Worm (Caenorhabditis elegans) whole organism, late embryonic: Measurements from ENCODE around the gene F41C3.7.

Experiments
- C38D4.7 ChIP-seq: fragments of 200-800 bp; sonication (Bioruptor generic); optimal IDR thresholded peaks from 2 replicates; lab custom pipeline; 2018; ENCODE audit warnings: mild to moderate bottlenecking, missing genetic modification characterization, moderate library complexity, missing compliant biosample characterization
- K02D7.2 ChIP-seq: sonication (generic microtip); optimal IDR thresholded peaks from 2 replicates; lab custom pipeline; 2017; ENCODE audit warnings: mild to moderate bottlenecking, missing genetic modification characterization, missing compliant biosample characterization
- K09A11.1 ChIP-seq: sonication (generic microtip); optimal IDR thresholded peaks from 2 replicates; lab custom pipeline; 2017; ENCODE audit warnings: antibody characterized with exemption, mild to moderate bottlenecking, missing genetic modification characterization, missing compliant biosample characterization; ENCODE audit not compliant: insufficient read depth
- T23F11.4 ChIP-seq: fragments of 200-800 bp; sonication (Bioruptor generic); optimal IDR thresholded peaks from 2 replicates; lab custom pipeline; 2018; ENCODE audit warnings: mild to moderate bottlenecking, missing genetic modification characterization, missing compliant biosample characterization
- ahr-1 ChIP-seq: sonication (generic microtip); optimal IDR thresholded peaks from 2 replicates; lab custom pipeline; 2016; ENCODE audit warnings: missing genetic modification characterization, missing compliant biosample characterization
- ama-1 ChIP-seq: fragments of 150-350 bp; optimal IDR thresholded peaks from 2 replicates; lab custom pipeline; 2014
- ceh-14 ChIP-seq: sonication (generic microtip); optimal IDR thresholded peaks from 2 replicates; lab custom pipeline; 2016; ENCODE audit warnings: missing genotype, missing genetic modification characterization, missing compliant biosample characterization
- ceh-18 ChIP-seq: sonication (generic microtip); optimal IDR thresholded peaks from 2 replicates; lab custom pipeline; 2016; ENCODE audit warnings: missing genetic modification characterization, missing compliant biosample characterization
- ceh-30 ChIP-seq: fragments of 150-350 bp; optimal IDR thresholded peaks from 2 replicates; lab custom pipeline; 2014; ENCODE audit warnings: missing biosample characterization, missing genetic modification characterization
- ceh-9 ChIP-seq: sonication (generic microtip); optimal IDR thresholded peaks from 2 replicates; lab custom pipeline; 2016; ENCODE audit warnings: mild to moderate bottlenecking, missing genetic modification characterization, inconsistent platforms, missing compliant biosample characterization
- che-1 ChIP-seq: sonication (generic microtip); optimal IDR thresholded peaks from 2 replicates; lab custom pipeline; 2016; ENCODE audit warnings: mild to moderate bottlenecking, missing genetic modification characterization, missing compliant biosample characterization
- dmd-4 ChIP-seq: sonication (generic microtip); optimal IDR thresholded peaks from 2 replicates; lab custom pipeline; 2016; ENCODE audit warnings: borderline replicate concordance, missing genetic modification characterization, missing compliant biosample characterization
- elt-2 ChIP-seq: sonication (generic microtip); optimal IDR thresholded peaks from 2 replicates; lab custom pipeline; 2016; ENCODE audit warnings: missing genetic modification reagents, missing genetic modification characterization, missing compliant biosample characterization
- fax-1 ChIP-seq: sonication (generic microtip); optimal IDR thresholded peaks from 2 replicates; lab custom pipeline; 2016; ENCODE audit warnings: missing genotype, missing genetic modification characterization, missing compliant biosample characterization
- fkh-6 ChIP-seq: sonication (generic microtip); optimal IDR thresholded peaks from 2 replicates; lab custom pipeline; 2016; ENCODE audit warnings: missing genetic modification characterization, missing compliant biosample characterization
- gmeb-2 ChIP-seq: sonication (generic microtip); optimal IDR thresholded peaks from 2 replicates; lab custom pipeline; 2016; ENCODE audit warnings: missing genetic modification characterization, inconsistent platforms, missing compliant biosample characterization
- hlh-13 ChIP-seq: fragments of 200-800 bp; sonication (Bioruptor generic); optimal IDR thresholded peaks from 2 replicates; lab custom pipeline; 2018; ENCODE audit warnings: mild to moderate bottlenecking, missing genetic modification characterization, missing compliant biosample characterization
- hlh-6 ChIP-seq: sonication (generic microtip); optimal IDR thresholded peaks from 2 replicates; lab custom pipeline; 2016; ENCODE audit warnings: missing genotype, missing genetic modification characterization, missing compliant biosample characterization
- lim-6 ChIP-seq: sonication (generic microtip); optimal IDR thresholded peaks from 2 replicates; lab custom pipeline; 2016; ENCODE audit warnings: missing genetic modification characterization, missing compliant biosample characterization
- madf-2 ChIP-seq: sonication (generic microtip); optimal IDR thresholded peaks from 2 replicates; lab custom pipeline; 2017; ENCODE audit warnings: missing genetic modification characterization, missing compliant biosample characterization
- mec-3 ChIP-seq: sonication (generic microtip); optimal IDR thresholded peaks from 2 replicates; lab custom pipeline; 2016; ENCODE audit warnings: borderline replicate concordance, missing genetic modification characterization, missing compliant biosample characterization
- nfya-1 ChIP-seq: sonication (generic microtip); optimal IDR thresholded peaks from 2 replicates; lab custom pipeline; 2017; ENCODE audit warnings: missing genetic modification characterization, mild to moderate bottlenecking, missing compliant biosample characterization, antibody characterized with exemption, moderate library complexity
- nhr-232 ChIP-seq: sonication (generic microtip); optimal IDR thresholded peaks from 2 replicates; lab custom pipeline; 2016; ENCODE audit warnings: missing genetic modification characterization, missing compliant biosample characterization
- npax-4 ChIP-seq: sonication (generic microtip); optimal IDR thresholded peaks from 2 replicates; lab custom pipeline; 2016; ENCODE audit warnings: missing genetic modification characterization, missing compliant biosample characterization
- pha-2 ChIP-seq: sonication (generic microtip); optimal IDR thresholded peaks from 2 replicates; lab custom pipeline; 2017; ENCODE audit warnings: mild to moderate bottlenecking, missing genetic modification characterization, missing compliant biosample characterization
- pqm-1 ChIP-seq: sonication (generic microtip); optimal IDR thresholded peaks from 2 replicates; lab custom pipeline; 2016; ENCODE audit warnings: missing genetic modification characterization, missing compliant biosample characterization
- pros-1 ChIP-seq: fragments of 150-350 bp; optimal IDR thresholded peaks from 2 replicates; lab custom pipeline; 2014; ENCODE audit warnings: missing biosample characterization, missing genetic modification reagents, missing genetic modification characterization
- ref-2 ChIP-seq: sonication (generic microtip); optimal IDR thresholded peaks from 2 replicates; lab custom pipeline; 2016; ENCODE audit warnings: missing genetic modification characterization, missing compliant biosample characterization
- sdc-2 ChIP-seq: sonication (generic microtip); optimal IDR thresholded peaks from 2 replicates; lab custom pipeline; 2016; ENCODE audit warnings: missing genotype, missing genetic modification characterization, missing compliant biosample characterization
- tbx-2 ChIP-seq: sonication (generic microtip); optimal IDR thresholded peaks from 2 replicates; lab custom pipeline; 2016; ENCODE audit warnings: missing genetic modification characterization, missing compliant biosample characterization
- tbx-7 ChIP-seq: sonication (generic microtip); optimal IDR thresholded peaks from 2 replicates; lab custom pipeline; 2016; ENCODE audit warnings: missing genotype, missing genetic modification characterization, missing compliant biosample characterization
- unc-3 ChIP-seq, 2 experiments: fragments of 200-800 bp in 1 of 2; sonication (Bioruptor generic) in 1 of 2; sonication (generic microtip) in 1 of 2; conservative IDR thresholded peaks in 1 of 2; optimal IDR thresholded peaks in 1 of 2; 2 replicates each; pipeline versions ENCODE4 v1.3.6 to Lab custom; 2016 to 2022; ENCODE audit warnings: missing compliant biosample characterization in 2 of 2, missing genetic modification characterization in 2 of 2, missing genetic modification reagents in 1 of 2
- unc-42 ChIP-seq: sonication (generic microtip); optimal IDR thresholded peaks from 2 replicates; lab custom pipeline; 2016; ENCODE audit warnings: missing genotype, missing genetic modification characterization, missing compliant biosample characterization
- unc-55 ChIP-seq: sonication (generic microtip); optimal IDR thresholded peaks from 2 replicates; lab custom pipeline; 2017; ENCODE audit warnings: missing biosample characterization, missing genetic modification reagents, missing genetic modification characterization
- unc-86 ChIP-seq: sonication (generic microtip); optimal IDR thresholded peaks from 2 replicates; lab custom pipeline; 2016; ENCODE audit warnings: missing genetic modification characterization, missing compliant biosample characterization
- zip-5 ChIP-seq: sonication (generic microtip); optimal IDR thresholded peaks from 2 replicates; lab custom pipeline; 2016; ENCODE audit warnings: missing genetic modification characterization, missing compliant biosample characterization

Gene F41C3.7

ce11 chrII:4755654-4756053, 25.8 kb downstream of the F41C3.7 start:
- TF ChIP-seq pqm-1, result no peak
- no peak for TF ChIP-seq ceh-30 (tag; lab: Kevin White, UChicago)
- TF ChIP-seq gmeb-2 (tag; lab: Kevin White, UChicago), result no peak
- TF ChIP-seq madf-2 (tag; lab: Kevin White, UChicago), result no peak
- TF ChIP-seq ceh-9, result no peak
- TF ChIP-seq fax-1, result no peak
- no peak for TF ChIP-seq pros-1 (tag; lab: Kevin White, UChicago)
- no peak for TF ChIP-seq unc-3 (GFP tag; conservative IDR thresholded peaks at IDR 0.05; lab: Robert Waterston, UW)
- no peak for TF ChIP-seq unc-3 (tag; optimal IDR thresholded peaks at IDR 0.05; lab: Kevin White, UChicago)
- TF ChIP-seq ref-2 (tag; lab: Kevin White, UChicago), result no peak
- TF ChIP-seq ahr-1, result no peak
- no peak for TF ChIP-seq tbx-2 (tag; lab: Kevin White, UChicago)

- no peak for TF ChIP-seq unc-55 (GFP tag; lab: Kevin White, UChicago)
Measured at ce11 chrII:4756751-4757150, 26.9 kb downstream of the F41C3.7 start, which contains the start of gene C27D9.2. TSS of gene C27D9.2 (minus strand) at chrII:4756851.

ce11 chrII:4758462-4758861, 28.6 kb downstream of the F41C3.7 start, which contains the start of gene F26G1.3:
TSS of gene F26G1.3 (plus strand) at chrII:4758762.
- no peak for TF ChIP-seq pha-2 (tag; lab: Kevin White, UChicago)
- TF ChIP-seq T23F11.4 (GFP tag; lab: Kevin White, UChicago), result no peak
- no peak for TF ChIP-seq pqm-1
- no peak for TF ChIP-seq dmd-4 (tag; lab: Kevin White, UChicago)
- TF ChIP-seq tbx-2 (tag; lab: Kevin White, UChicago), result no peak
- TF ChIP-seq K02D7.2, result no peak
- TF ChIP-seq sdc-2 (tag; lab: Kevin White, UChicago), result no peak
- TF ChIP-seq hlh-6 (tag; lab: Kevin White, UChicago), result no peak
- no peak for TF ChIP-seq C38D4.7 (GFP tag; lab: Kevin White, UChicago)
- TF ChIP-seq K09A11.1 (tag; lab: Kevin White, UChicago), result no peak
- TF ChIP-seq ama-1, result no peak
- TF ChIP-seq, all 69 proteins: peak for 0

ce11 chrII:4759835-4760234, 30.0 kb downstream of the F41C3.7 start:
- TF ChIP-seq hlh-13 (GFP tag; lab: Kevin White, UChicago) (no peak), tbx-7 (tag; lab: Kevin White, UChicago) (no peak), nhr-232 (no peak), ceh-30 (tag; lab: Kevin White, UChicago) (no peak), ceh-18 (tag; lab: Kevin White, UChicago) (no peak), unc-3 (GFP tag; conservative IDR thresholded peaks at IDR 0.05; lab: Robert Waterston, UW) (no peak), unc-3 (tag; optimal IDR thresholded peaks at IDR 0.05; lab: Kevin White, UChicago) (no peak), mec-3 (tag; lab: Kevin White, UChicago) (no peak), npax-4 (tag; lab: Kevin White, UChicago) (no peak), K09A11.1 (tag; lab: Kevin White, UChicago) (no peak), pha-2 (tag; lab: Kevin White, UChicago) (no peak), unc-55 (GFP tag; lab: Kevin White, UChicago) (no peak), pros-1 (tag; lab: Kevin White, UChicago) (no peak), zip-5 (tag; lab: Kevin White, UChicago) (no peak), che-1 (tag; lab: Kevin White, UChicago) (no peak), lim-6 (no peak), tbx-2 (tag; lab: Kevin White, UChicago) (no peak), fkh-6 (tag; lab: Kevin White, UChicago) (no peak), unc-42 (no peak), nfya-1 (tag; lab: Kevin White, UChicago) (no peak), unc-86 (no peak)

ce11 chrII:4761020-4761419, 31.2 kb downstream of the F41C3.7 start:
- TF ChIP-seq pros-1 (tag; lab: Kevin White, UChicago), result no peak
- no peak for TF ChIP-seq ceh-14
- TF ChIP-seq T23F11.4 (GFP tag; lab: Kevin White, UChicago), result no peak
- TF ChIP-seq elt-2 (tag; lab: Kevin White, UChicago), result no peak
- TF ChIP-seq fax-1, result no peak
- no peak for TF ChIP-seq pqm-1
- TF ChIP-seq ceh-30 (tag; lab: Kevin White, UChicago), result no peak
- no peak for TF ChIP-seq ref-2 (tag; lab: Kevin White, UChicago)
